Worm (Caenorhabditis elegans) whole organism, L1 larva: ENCODE data around the gene cest-6.

Source experiments
- C04F5.9 ChIP-seq: sonication (generic microtip); optimal IDR thresholded peaks from 2 replicates; lab custom pipeline; 2016; ENCODE audit warnings: missing genetic modification characterization, missing compliant biosample characterization
- aly-2 ChIP-seq: fragments of 150-350 bp; optimal IDR thresholded peaks from 2 replicates; lab custom pipeline; 2014; ENCODE audit warnings: missing biosample characterization, missing genetic modification characterization
- ama-1 ChIP-seq: fragments of 150-350 bp; optimal IDR thresholded peaks from 2 replicates; lab custom pipeline; 2014
- blmp-1 ChIP-seq: fragments of 150-350 bp; optimal IDR thresholded peaks from 2 replicates; lab custom pipeline; 2014; ENCODE audit warnings: missing biosample characterization, missing genetic modification characterization
- ceh-63 ChIP-seq: fragments of 200-800 bp; sonication (Bioruptor generic); optimal IDR thresholded peaks from 2 replicates; lab custom pipeline; 2018; ENCODE audit warnings: mild to moderate bottlenecking, missing genetic modification characterization, missing compliant biosample characterization
- ceh-82 ChIP-seq, 3 experiments: fragments of 150-350 bp in 1 of 3; sonication (generic microtip) in 2 of 3; optimal IDR thresholded peaks; 2 replicates each; lab custom pipeline; 2014 to 2017; ENCODE audit warnings: missing biosample characterization in 3 of 3, missing genetic modification characterization in 3 of 3
- ceh-88 ChIP-seq: fragments of 200-800 bp; sonication (Bioruptor generic); IDR thresholded peaks from 2 replicates; pipeline ENCODE4 v1.3.6; 2022; ENCODE audit warnings: missing genetic modification characterization, missing compliant biosample characterization
- ces-1 ChIP-seq: fragments of 150-350 bp; optimal IDR thresholded peaks from 2 replicates; lab custom pipeline; 2014; ENCODE audit warnings: missing biosample characterization, missing genetic modification reagents, missing genetic modification characterization
- egl-27 ChIP-seq, 2 experiments: fragments of 150-350 bp in 1 of 2; sonication (generic microtip); optimal IDR thresholded peaks; 3 replicates each; lab custom pipeline; 2017 to 2018; ENCODE audit warnings: missing biosample characterization in 2 of 2, missing genetic modification characterization in 2 of 2, missing genetic modification reagents in 2 of 2
- elt-3 ChIP-seq, 6 experiments: fragments of 150-350 bp in 1 of 6; sonication (generic microtip); optimal IDR thresholded peaks; 2 replicates each; lab custom pipeline; 2017 to 2018; ENCODE audit warnings: missing biosample characterization in 6 of 6, missing genetic modification characterization in 6 of 6, inconsistent platforms in 1 of 6
- fkh-10 ChIP-seq: sonication (generic microtip); optimal IDR thresholded peaks from 2 replicates; lab custom pipeline; 2017; ENCODE audit warnings: missing biosample characterization, missing genetic modification reagents, missing genetic modification characterization
- fkh-4 ChIP-seq: sonication (generic microtip); optimal IDR thresholded peaks from 2 replicates; lab custom pipeline; 2016; ENCODE audit warnings: missing compliant biosample characterization, missing genetic modification characterization, borderline replicate concordance
- fkh-8 ChIP-seq: sonication (generic microtip); optimal IDR thresholded peaks from 2 replicates; lab custom pipeline; 2016; ENCODE audit warnings: mild to moderate bottlenecking, missing genetic modification characterization, missing compliant biosample characterization
- hlh-17 ChIP-seq: fragments of 200-800 bp; sonication (Bioruptor generic); optimal IDR thresholded peaks from 2 replicates; lab custom pipeline; 2018; ENCODE audit warnings: missing genetic modification characterization, mild to moderate bottlenecking, missing compliant biosample characterization, moderate library complexity, borderline replicate concordance
- lin-13 ChIP-seq: fragments of 150-350 bp; optimal IDR thresholded peaks from 2 replicates; lab custom pipeline; 2014; ENCODE audit warnings: missing biosample characterization, missing genetic modification reagents, missing genetic modification characterization
- lin-35 ChIP-seq, 2 experiments: fragments of 150-350 bp; optimal IDR thresholded peaks; 2 replicates each; lab custom pipeline; 2014; ENCODE audit warnings: missing biosample characterization in 2 of 2, missing genetic modification characterization in 2 of 2, missing genetic modification reagents in 2 of 2
- mab-9 ChIP-seq: fragments of 200-800 bp; sonication (Bioruptor generic); IDR thresholded peaks from 2 replicates; pipeline ENCODE4 v1.3.6; 2022; ENCODE audit warnings: missing genetic modification reagents, missing genetic modification characterization, missing compliant biosample characterization
- mep-1 ChIP-seq: fragments of 150-350 bp; optimal IDR thresholded peaks from 2 replicates; lab custom pipeline; 2014; ENCODE audit warnings: missing biosample characterization, missing genetic modification characterization
- nhr-11 ChIP-seq: fragments of 150-350 bp; optimal IDR thresholded peaks from 2 replicates; lab custom pipeline; 2014; ENCODE audit warnings: missing biosample characterization, missing genetic modification characterization
- nhr-12 ChIP-seq: sonication (generic microtip); optimal IDR thresholded peaks from 2 replicates; lab custom pipeline; 2017; ENCODE audit warnings: missing biosample characterization, missing genetic modification characterization
- nhr-19 ChIP-seq: fragments of 200-800 bp; sonication (Bioruptor generic); conservative IDR thresholded peaks from 2 replicates; pipeline ENCODE4 v1.3.6; 2022; ENCODE audit warnings: missing genetic modification characterization, missing compliant biosample characterization
- nhr-76 ChIP-seq: sonication (generic microtip); optimal IDR thresholded peaks from 2 replicates; lab custom pipeline; 2017; ENCODE audit warnings: missing biosample characterization, missing genetic modification characterization
- pqm-1 ChIP-seq: sonication (generic microtip); optimal IDR thresholded peaks from 3 replicates; lab custom pipeline; 2017; ENCODE audit warnings: missing biosample characterization, missing genetic modification characterization
- rnt-1 ChIP-seq: sonication (generic microtip); optimal IDR thresholded peaks from 2 replicates; lab custom pipeline; 2016; ENCODE audit warnings: mild to moderate bottlenecking, missing genetic modification characterization, moderate library complexity, missing compliant biosample characterization
- skn-1 ChIP-seq: fragments of 150-350 bp; optimal IDR thresholded peaks from 2 replicates; lab custom pipeline; 2014; ENCODE audit warnings: missing biosample characterization, missing genetic modification characterization
- snpc-4 ChIP-seq: fragments of 150-350 bp; optimal IDR thresholded peaks from 2 replicates; lab custom pipeline; 2014; ENCODE audit warnings: missing biosample characterization, missing genetic modification characterization
- sptf-1 ChIP-seq: fragments of 150-350 bp; optimal IDR thresholded peaks from 2 replicates; lab custom pipeline; 2014; ENCODE audit warnings: missing biosample characterization, missing genetic modification characterization
- sup-37 ChIP-seq: fragments of 200-800 bp; sonication (Bioruptor generic); optimal IDR thresholded peaks from 2 replicates; lab custom pipeline; 2018; ENCODE audit warnings: mild to moderate bottlenecking, missing genetic modification characterization, missing compliant biosample characterization
- swsn-7 ChIP-seq: sonication (generic microtip); optimal IDR thresholded peaks from 2 replicates; lab custom pipeline; 2016; ENCODE audit warnings: missing genetic modification characterization, missing compliant biosample characterization
- tbx-2 ChIP-seq: sonication (generic microtip); optimal IDR thresholded peaks from 2 replicates; lab custom pipeline; 2016; ENCODE audit warnings: missing genetic modification characterization, missing compliant biosample characterization
- tlp-1 ChIP-seq: fragments of 150-350 bp; optimal IDR thresholded peaks from 2 replicates; lab custom pipeline; 2014; ENCODE audit warnings: missing biosample characterization, missing genetic modification characterization
- unc-30 ChIP-seq: sonication (generic microtip); optimal IDR thresholded peaks from 2 replicates; lab custom pipeline; 2017; ENCODE audit warnings: missing biosample characterization, missing genetic modification characterization
- unc-98 ChIP-seq: fragments of 200-800 bp; sonication (Bioruptor generic); IDR thresholded peaks from 2 replicates; pipeline ENCODE4 v1.3.6; 2022; ENCODE audit warnings: missing genetic modification characterization, missing compliant biosample characterization
- vab-15 ChIP-seq: sonication (generic microtip); optimal IDR thresholded peaks from 2 replicates; lab custom pipeline; 2017; ENCODE audit warnings: missing genotype, mild to moderate bottlenecking, missing genetic modification characterization, missing compliant biosample characterization
- xbp-1 ChIP-seq: sonication (generic microtip); optimal IDR thresholded peaks from 2 replicates; lab custom pipeline; 2016; ENCODE audit warnings: missing genetic modification characterization, missing compliant biosample characterization
- zip-4 ChIP-seq: fragments of 200-800 bp; sonication (Bioruptor generic); optimal IDR thresholded peaks from 2 replicates; lab custom pipeline; 2018; ENCODE audit warnings: mild to moderate bottlenecking, missing genetic modification characterization, moderate library complexity, missing compliant biosample characterization
- ztf-4 ChIP-seq: fragments of 150-350 bp; optimal IDR thresholded peaks from 2 replicates; lab custom pipeline; 2014; ENCODE audit warnings: missing biosample characterization, missing genetic modification characterization

cest-6 gene

ce11 chrIV:6928417-6928816 lies at the start of gene cest-6:
Gene cest-6 (minus strand): TSS chrIV:6928517.
- TF ChIP-seq unc-98 (GFP tag; lab: Robert Waterston, UW) (no peak), zip-4 (no peak), ztf-4 (tag; lab: Kevin White, UChicago) (no peak), unc-30 (tag; lab: Kevin White, UChicago) (no peak), blmp-1 (tag; lab: Kevin White, UChicago) (no peak), mep-1 (tag; lab: Kevin White, UChicago) (no peak), ceh-63 (GFP tag; lab: Kevin White, UChicago) (no peak), snpc-4 (tag; lab: Kevin White, UChicago) (no peak), pqm-1 (tag; lab: Kevin White, UChicago) (no peak), egl-27 (tag; optimal IDR thresholded peaks at IDR 0.05; lab: Kevin White, UChicago) (no peak), nhr-12 (tag; lab: Kevin White, UChicago) (no peak), elt-3 (tag; optimal IDR thresholded peaks at IDR 0.05; lab: Kevin White, UChicago) (no peak), nhr-76 (tag; lab: Kevin White, UChicago) (no peak), nhr-11 (tag; lab: Kevin White, UChicago) (no peak), skn-1 (no peak), fkh-8 (tag; lab: Kevin White, UChicago) (no peak), C04F5.9 (tag; lab: Kevin White, UChicago) (no peak), ceh-88 (GFP tag; lab: Robert Waterston, UW) (no peak)
- TF ChIP-seq, all 84 proteins: peak for 0

- TF ChIP-seq hlh-17 (GFP tag; lab: Kevin White, UChicago) = no peak
- TF ChIP-seq lin-35 (GFP tag; optimal IDR thresholded peaks at IDR 0.05; lab: Kevin White, UChicago) = no peak
- no peak for TF ChIP-seq lin-13 (GFP tag; lab: Kevin White, UChicago)
- TF ChIP-seq xbp-1 (tag; lab: Kevin White, UChicago) = no peak
- TF ChIP-seq nhr-19 (GFP tag; lab: Robert Waterston, UW) = no peak
- TF ChIP-seq fkh-4 (tag; lab: Kevin White, UChicago) = no peak
- TF ChIP-seq rnt-1 (tag; lab: Kevin White, UChicago) = no peak
- TF ChIP-seq snpc-4 (tag; lab: Kevin White, UChicago) = no peak
- no peak for TF ChIP-seq tlp-1 (tag; lab: Kevin White, UChicago)
- TF ChIP-seq mep-1 (tag; lab: Kevin White, UChicago) = no peak
- TF ChIP-seq mab-9 (GFP tag; lab: Robert Waterston, UW) = no peak
- no peak for TF ChIP-seq skn-1
- no peak for TF ChIP-seq swsn-7 (tag; lab: Kevin White, UChicago)
- no peak for TF ChIP-seq C04F5.9 (tag; lab: Kevin White, UChicago)
- TF ChIP-seq nhr-11 (tag; lab: Kevin White, UChicago) = no peak
- TF ChIP-seq tbx-2 (tag; lab: Kevin White, UChicago) = no peak
- TF ChIP-seq sup-37 (GFP tag; lab: Kevin White, UChicago) = no peak
- TF ChIP-seq fkh-10 (GFP tag; lab: Kevin White, UChicago) = no peak
- TF ChIP-seq vab-15 (tag; lab: Kevin White, UChicago) = no peak
- TF ChIP-seq unc-98 (GFP tag; lab: Robert Waterston, UW) = no peak
These were observed 48.8 kb upstream of the cest-6 start, which contains the start of the genes pgl-1 and him-3 for ce11 chrIV:6977089-6977558. Gene pgl-1 (minus strand): TSS chrIV:6977318. Gene him-3 (plus strand): TSS chrIV:6977508.

ce11 chrIV:6974162-6974938 lies 46.0 kb upstream of the cest-6 start:
- no peak for TF ChIP-seq ama-1 (lab: Kevin White, UChicago)
- TF ChIP-seq ces-1 (GFP tag; lab: Kevin White, UChicago) = no peak
- no peak for TF ChIP-seq pqm-1 (tag; lab: Kevin White, UChicago)
- TF ChIP-seq lin-13 (GFP tag; lab: Kevin White, UChicago) = no peak
- TF ChIP-seq ceh-82 (tag; optimal IDR thresholded peaks at IDR 0.05; lab: Kevin White, UChicago) = no peak
- no peak for TF ChIP-seq tbx-2 (tag; lab: Kevin White, UChicago)
- no peak for TF ChIP-seq unc-98 (GFP tag; lab: Robert Waterston, UW)
- TF ChIP-seq sptf-1 (tag; lab: Kevin White, UChicago) = no peak
- no peak for TF ChIP-seq aly-2
- no peak for TF ChIP-seq elt-3 (tag; optimal IDR thresholded peaks at IDR 0.05; lab: Kevin White, UChicago)
